Worm (Caenorhabditis elegans) whole organism, L4 larva: ENCODE measurements around the gene T05B11.4.

ENCODE experiments used
- F26F4.8 ChIP-seq: fragments of 200-800 bp; sonication (Bioruptor generic); conservative IDR thresholded peaks from 2 replicates; pipeline ENCODE4 v1.3.6; 2022; ENCODE audit warnings: missing genetic modification characterization, missing compliant biosample characterization
- F37D6.2 ChIP-seq: sonication (generic microtip); optimal IDR thresholded peaks from 2 replicates; lab custom pipeline; 2016; ENCODE audit warnings: mild to moderate bottlenecking, missing genetic modification characterization, missing compliant biosample characterization
- T20F7.1 ChIP-seq: fragments of 200-800 bp; sonication (Bioruptor generic); optimal IDR thresholded peaks from 2 replicates; lab custom pipeline; 2018; ENCODE audit warnings: mild to moderate bottlenecking, missing genetic modification characterization, missing compliant biosample characterization
- aha-1 ChIP-seq: fragments of 150-350 bp; peaks from one replicate; lab custom pipeline; 2014; ENCODE audit warnings: missing biosample characterization, missing genetic modification characterization
- ama-1 ChIP-seq: fragments of 150-350 bp; optimal IDR thresholded peaks from 2 replicates; lab custom pipeline; 2014; ENCODE audit warnings: inconsistent platforms, mixed read lengths
- ceh-32 ChIP-seq: sonication (generic microtip); optimal IDR thresholded peaks from 2 replicates; lab custom pipeline; 2016; ENCODE audit warnings: mild to moderate bottlenecking, missing genetic modification characterization, missing compliant biosample characterization; ENCODE audit not compliant: poor library complexity
- daf-16 ChIP-seq, 3 experiments: sonication (generic microtip); optimal IDR thresholded peaks; 2 replicates each; lab custom pipeline; 2016 to 2017; ENCODE audit warnings: missing genetic modification characterization in 3 of 3, missing genetic modification reagents in 3 of 3, mild to moderate bottlenecking in 2 of 3, missing compliant biosample characterization in 2 of 3, missing biosample characterization in 1 of 3, moderate library complexity in 1 of 3
- daf-8 ChIP-seq: fragments of 200-800 bp; sonication (Bioruptor generic); IDR thresholded peaks from 2 replicates; pipeline ENCODE4 v1.3.6; 2022; ENCODE audit warnings: missing genetic modification characterization, missing compliant biosample characterization
- dpl-1 ChIP-seq: fragments of 150-350 bp; optimal IDR thresholded peaks from 2 replicates; lab custom pipeline; 2014; ENCODE audit warnings: missing biosample characterization, missing genetic modification reagents, missing genetic modification characterization
- egl-43 ChIP-seq: fragments of 200-800 bp; sonication (Bioruptor generic); IDR thresholded peaks from 2 replicates; pipeline ENCODE4 v1.3.6; 2022; ENCODE audit warnings: missing genetic modification reagents, missing genetic modification characterization, missing compliant biosample characterization
- fkh-10 ChIP-seq: fragments of 150-350 bp; optimal IDR thresholded peaks from 2 replicates; lab custom pipeline; 2014; ENCODE audit warnings: missing biosample characterization, missing genetic modification reagents, missing genetic modification characterization
- gei-8 ChIP-seq: fragments of 200-800 bp; sonication (Bioruptor generic); optimal IDR thresholded peaks from 2 replicates; lab custom pipeline; 2018; ENCODE audit warnings: mild to moderate bottlenecking, missing genetic modification characterization, missing compliant biosample characterization
- hmg-1.1 ChIP-seq: fragments of 200-800 bp; sonication (Bioruptor generic); IDR thresholded peaks from 2 replicates; pipeline ENCODE4 v1.3.6; 2022; ENCODE audit warnings: missing genetic modification reagents, missing genetic modification characterization, missing compliant biosample characterization
- jun-1 ChIP-seq: fragments of 150-350 bp; optimal IDR thresholded peaks from 2 replicates; lab custom pipeline; 2014; ENCODE audit warnings: missing biosample characterization, missing genetic modification reagents, missing genetic modification characterization
- lin-15B ChIP-seq: fragments of 150-350 bp; sonication (generic microtip); optimal IDR thresholded peaks from 3 replicates; lab custom pipeline; 2014; ENCODE audit warnings: missing biosample characterization, missing genetic modification characterization
- lin-29 ChIP-seq: fragments of 200-800 bp; sonication (Bioruptor generic); IDR thresholded peaks from 2 replicates; pipeline ENCODE4 v1.3.6; 2022; ENCODE audit warnings: missing genetic modification reagents, missing genetic modification characterization, missing compliant biosample characterization
- lin-38 ChIP-seq: fragments of 200-800 bp; sonication (Bioruptor generic); IDR thresholded peaks from 2 replicates; pipeline ENCODE4 v1.3.6; 2022; ENCODE audit warnings: missing genetic modification reagents, missing genetic modification characterization, missing compliant biosample characterization
- lir-3 ChIP-seq: sonication (generic microtip); optimal IDR thresholded peaks from 2 replicates; lab custom pipeline; 2016; ENCODE audit warnings: mild to moderate bottlenecking, missing genetic modification characterization, missing compliant biosample characterization
- madf-5 ChIP-seq, 2 experiments: fragments of 200-800 bp; sonication (Bioruptor generic); IDR thresholded peaks; 2 replicates each; pipeline ENCODE4 v1.3.6; 2022; ENCODE audit warnings: missing compliant biosample characterization in 2 of 2, missing genetic modification characterization in 2 of 2
- pqm-1 ChIP-seq: sonication (generic microtip); optimal IDR thresholded peaks from 2 replicates; lab custom pipeline; 2017; ENCODE audit warnings: missing biosample characterization, missing genetic modification characterization
- rbr-2 ChIP-seq: sonication (generic microtip); optimal IDR thresholded peaks from 2 replicates; lab custom pipeline; 2016; ENCODE audit warnings: missing genotype, missing genetic modification characterization, missing compliant biosample characterization
- saeg-2 ChIP-seq: fragments of 200-800 bp; sonication (Bioruptor generic); IDR thresholded peaks from 2 replicates; pipeline ENCODE4 v1.3.6; 2022; ENCODE audit warnings: missing genetic modification reagents, missing genetic modification characterization, missing compliant biosample characterization
- set-16 ChIP-seq: fragments of 200-800 bp; sonication (Bioruptor generic); IDR thresholded peaks from 2 replicates; pipeline ENCODE4 v1.3.6; 2022; ENCODE audit warnings: missing genetic modification reagents, missing genetic modification characterization, missing compliant biosample characterization
- skn-1 ChIP-seq: fragments of 150-350 bp; optimal IDR thresholded peaks from 2 replicates; lab custom pipeline; 2014; ENCODE audit warnings: missing biosample characterization, missing genetic modification characterization
- snpc-1.2 ChIP-seq: fragments of 200-800 bp; sonication (Bioruptor generic); IDR thresholded peaks from 2 replicates; pipeline ENCODE4 v1.3.6; 2022; ENCODE audit warnings: missing genetic modification reagents, missing genetic modification characterization, missing compliant biosample characterization
- unc-62 ChIP-seq, 3 experiments: fragments of 150-350 bp in 1 of 3; sonication (generic microtip); optimal IDR thresholded peaks in 2 of 3; peaks in 1 of 3; 1 replicate in 1 of 3; 2 replicates in 2 of 3; lab custom pipeline; 2014 to 2017; ENCODE audit warnings: missing biosample characterization in 3 of 3, missing genetic modification characterization in 3 of 3, missing genetic modification reagents in 3 of 3, missing genotype in 1 of 3

T05B11.4 gene

DNA sequence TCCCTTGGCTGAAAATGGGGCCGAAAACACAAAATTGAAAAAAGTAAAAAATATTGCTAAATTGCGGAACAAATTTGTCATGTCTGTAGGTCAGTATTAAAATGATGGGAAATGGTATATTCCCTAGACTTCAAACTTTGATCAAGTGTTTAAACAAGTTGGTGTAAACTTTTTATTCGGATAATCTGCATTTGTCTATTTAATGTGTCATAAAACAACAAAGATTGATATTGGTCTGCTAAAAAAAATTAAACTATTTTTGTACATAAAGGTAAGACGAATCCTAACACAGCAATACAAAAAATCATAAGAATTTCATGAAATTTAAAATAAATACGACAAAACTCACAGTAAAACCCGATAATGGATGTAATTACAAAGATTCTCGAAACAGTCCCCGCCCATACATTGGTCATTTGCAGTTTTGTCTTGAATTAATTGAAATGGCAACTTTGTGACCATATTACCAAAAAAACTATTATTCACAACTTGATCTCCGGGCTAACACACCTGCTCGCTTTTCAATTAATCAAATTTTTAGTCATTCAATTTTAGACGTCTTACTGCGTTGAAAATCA, 30.4 kb downstream of the T05B11.4 start, which contains the start of the genes ZK105.6 and ZK105.8:
ZK105.6 (minus strand) TSS at position 101 of the 578 bp plus-strand sequence.
ZK105.8 (plus strand) TSS at position 528 of the 578 bp plus-strand sequence.
- TF ChIP-seq pqm-1 (no peak), saeg-2 (GFP tag; lab: Robert Waterston, UW) (no peak), set-16 (GFP tag; lab: Robert Waterston, UW) (no peak), daf-8 (no peak), egl-43 (GFP tag; lab: Robert Waterston, UW) (no peak)
- TF ChIP-seq, all 104 proteins: peak for 0

DNA sequence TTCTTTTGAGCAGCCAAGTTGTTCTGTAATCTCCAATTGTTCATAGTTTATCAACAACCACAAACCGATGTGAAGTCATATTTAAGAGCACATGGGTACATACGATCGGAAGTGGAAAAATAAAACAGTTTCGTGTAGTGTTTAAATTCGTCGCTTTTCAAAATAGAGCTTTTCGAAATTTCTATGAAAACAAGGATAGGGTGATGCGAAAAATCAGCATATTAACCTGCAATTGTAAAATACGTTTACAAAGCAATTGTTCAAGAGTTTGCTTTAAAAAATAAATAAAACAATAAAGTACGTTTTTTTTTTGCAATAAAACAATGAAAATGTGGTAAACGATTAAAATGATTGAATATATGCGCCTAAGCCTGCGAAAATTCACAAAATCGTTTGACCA, 32.5 kb downstream of the T05B11.4 start, which contains the start of gene ZK105.14:
ZK105.14 (minus strand) TSS at position 101 of the 400 bp plus-strand sequence.
- TF ChIP-seq gei-8 (GFP tag; lab: Kevin White, UChicago) (no peak), ama-1 (lab: Kevin White, UChicago) (no peak), snpc-1.2 (GFP tag; lab: Robert Waterston, UW) (no peak), T20F7.1 (no peak), aha-1 (tag; lab: Kevin White, UChicago) (peak; percentile 32), lin-38 (GFP tag; lab: Robert Waterston, UW) (no peak)

DNA sequence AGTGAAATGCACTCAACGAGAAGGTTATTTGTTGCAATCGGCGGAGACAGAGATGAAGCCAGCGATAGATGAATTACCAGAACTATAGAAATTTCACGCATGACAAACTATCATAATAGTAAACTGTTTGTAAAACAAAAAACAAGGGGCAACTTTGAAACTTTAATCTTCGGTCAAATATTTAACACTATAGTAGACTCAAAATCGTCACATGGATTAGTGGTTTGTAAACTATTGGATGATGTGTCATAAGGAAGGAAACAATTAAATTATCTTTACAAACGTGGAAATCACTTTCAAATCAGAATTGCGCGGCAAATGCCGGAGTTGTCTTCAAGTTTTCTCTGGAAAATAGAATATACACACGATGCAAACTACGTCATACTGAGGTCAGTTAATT, 36.8 kb downstream of the T05B11.4 start, which contains the start of gene ZK105.5:
ZK105.5 (minus strand) TSS at position 101 of the 400 bp plus-strand sequence.
- no peak for TF ChIP-seq daf-8
- TF ChIP-seq aha-1 (tag; lab: Kevin White, UChicago), result peak; percentile 55

DNA sequence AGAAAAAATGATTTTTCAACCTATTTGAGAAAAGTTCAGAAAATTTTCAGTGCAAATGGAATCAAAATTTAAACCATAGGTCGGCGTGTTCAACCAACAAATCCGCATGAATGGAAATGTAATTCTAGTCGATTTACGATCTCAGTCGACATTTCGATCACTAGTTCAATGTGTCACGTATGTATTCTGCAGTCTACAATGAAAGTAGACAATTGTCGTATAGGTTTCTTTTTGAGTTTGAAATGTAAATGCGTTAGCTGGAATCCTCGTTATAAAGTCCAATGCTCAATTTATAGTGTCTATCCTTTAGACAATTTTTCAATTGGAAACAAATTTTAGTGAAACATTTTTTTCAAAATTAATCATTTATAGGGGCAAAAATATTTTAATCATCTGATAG, 38.4 kb downstream of the T05B11.4 start, which contains the start of gene ZK105.12:
ZK105.12 (minus strand) TSS at position 101 of the 400 bp plus-strand sequence.
- TF ChIP-seq skn-1 (tag; lab: Kevin White, UChicago) (no peak), unc-62 (GFP tag; optimal IDR thresholded peaks at IDR 0.05 in 1 of 2; lab: Kevin White, UChicago) (no peak), unc-62 (tag; optimal IDR thresholded peaks at IDR 0.05; lab: Kevin White, UChicago) (no peak), madf-5 (GFP tag; IDR thresholded peaks at IDR 0.05; lab: Robert Waterston, UW) (no peak), F37D6.2 (tag; lab: Kevin White, UChicago) (no peak), lin-29 (GFP tag; lab: Robert Waterston, UW) (no peak), F26F4.8 (GFP tag; lab: Robert Waterston, UW) (no peak), lin-15B (tag; lab: Kevin White, UChicago) (no peak), ceh-32 (tag; lab: Kevin White, UChicago) (no peak), fkh-10 (no peak), lir-3 (tag; lab: Kevin White, UChicago) (no peak)

DNA sequence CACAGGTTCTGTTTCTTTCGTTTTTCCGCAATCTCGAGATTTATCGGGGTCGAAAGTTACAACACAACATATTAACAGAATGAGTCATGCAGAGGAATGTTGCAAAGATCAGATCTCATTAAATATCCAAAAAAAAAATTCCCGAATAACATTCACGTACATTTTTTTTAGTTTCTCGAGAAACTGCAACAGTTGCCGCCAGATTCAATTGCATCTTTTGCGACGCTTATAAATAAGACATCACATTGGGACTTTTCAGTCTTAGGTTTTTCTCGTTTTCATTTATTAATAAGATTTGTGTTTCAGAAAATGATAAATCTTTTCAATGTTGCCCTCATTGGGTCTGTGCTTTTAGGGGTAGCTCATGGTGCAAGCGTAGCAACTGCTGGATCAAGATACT, 40.8 kb downstream of the T05B11.4 start, which contains the start of gene ZK105.1:
ZK105.1 (plus strand) TSS at position 301 of the 400 bp plus-strand sequence.
- TF ChIP-seq hmg-1.1 (no peak), unc-62 (GFP tag; optimal IDR thresholded peaks at IDR 0.05 in 1 of 2; lab: Kevin White, UChicago) (no peak), unc-62 (tag; optimal IDR thresholded peaks at IDR 0.05; lab: Kevin White, UChicago) (no peak), daf-16 (GFP tag; optimal IDR thresholded peaks at IDR 0.05; lab: Kevin White, UChicago) (peak in 1 of 2 experiments; percentile 3), daf-16 (tag; optimal IDR thresholded peaks at IDR 0.05; lab: Kevin White, UChicago) (no peak)

DNA sequence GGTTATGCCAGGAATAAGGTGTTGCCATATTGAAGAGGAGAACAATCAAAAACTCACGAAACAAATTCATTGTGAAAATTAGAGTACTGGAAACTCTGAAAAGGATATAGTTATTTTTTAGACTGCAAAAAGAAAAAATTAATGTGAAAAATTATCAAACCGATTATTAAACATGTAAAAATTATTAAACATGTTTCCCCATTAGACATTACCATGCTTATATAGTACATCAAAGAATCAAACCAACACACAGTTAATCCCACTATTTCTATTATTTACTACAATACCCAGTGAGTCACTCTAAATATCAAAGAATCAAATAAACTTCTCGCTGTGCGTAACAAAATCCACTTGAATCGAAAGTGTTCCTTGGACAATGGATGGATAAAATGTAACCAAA, 41.4 kb downstream of the T05B11.4 start, which contains the start of gene ZK105.13:
ZK105.13 (minus strand) TSS at position 101 of the 400 bp plus-strand sequence.
- TF ChIP-seq madf-5 (GFP tag; IDR thresholded peaks at IDR 0.05; lab: Robert Waterston, UW) (no peak), lin-38 (GFP tag; lab: Robert Waterston, UW) (no peak), dpl-1 (GFP tag; lab: Kevin White, UChicago) (no peak), snpc-1.2 (GFP tag; lab: Robert Waterston, UW) (no peak), rbr-2 (tag; lab: Kevin White, UChicago) (no peak), hmg-1.1 (no peak), jun-1 (tag; lab: Kevin White, UChicago) (no peak)
